Fruit fly (Drosophila melanogaster) whole organism, embryonic: ENCODE measurements around the gene vib.
A peak's percentile ranks its signal among the peaks of the same experiment; 100 is the strongest.

Source experiments
- Bdp1 ChIP-seq: fragments of 200-800 bp; sonication (Bioruptor generic); optimal IDR thresholded peaks from 3 replicates; lab custom pipeline; 2016; ENCODE audit warnings: missing biosample characterization, missing genetic modification characterization
- Bgb ChIP-seq: fragments of 200-800 bp; sonication (Bioruptor generic); IDR thresholded peaks from 2 replicates; pipeline ENCODE4 v1.3.6; 2022; ENCODE audit warnings: missing biosample characterization, missing genetic modification characterization; ENCODE audit not compliant: partially characterized antibody
- CG10543 ChIP-seq: fragments of 200-800 bp; sonication (Bioruptor generic); optimal IDR thresholded peaks from 3 replicates; lab custom pipeline; 2017; ENCODE audit warnings: missing biosample characterization, mild to moderate bottlenecking, missing genetic modification characterization, moderate library complexity
- CG13775 ChIP-seq: fragments of 200-800 bp; sonication (Bioruptor generic); optimal IDR thresholded peaks from 3 replicates; lab custom pipeline; 2017; ENCODE audit warnings: missing biosample characterization, mild to moderate bottlenecking, missing genetic modification characterization
- CG17912 ChIP-seq: fragments of 200-800 bp; sonication (Bioruptor generic); optimal IDR thresholded peaks from 2 replicates; lab custom pipeline; 2018; ENCODE audit warnings: missing biosample characterization, mild to moderate bottlenecking, missing genetic modification characterization
- CG18764 ChIP-seq: fragments of 200-800 bp; sonication (Bioruptor generic); optimal IDR thresholded peaks from 3 replicates; lab custom pipeline; 2016; ENCODE audit warnings: missing biosample characterization, missing genetic modification characterization
- CG30020 ChIP-seq: fragments of 200-800 bp; optimal IDR thresholded peaks from 2 replicates; lab custom pipeline; 2019; ENCODE audit warnings: missing biosample characterization, mild to moderate bottlenecking, missing genetic modification characterization, moderate library complexity
- CG30431 ChIP-seq: fragments of 200-800 bp; sonication (Bioruptor generic); optimal IDR thresholded peaks from 2 replicates; lab custom pipeline; 2017; ENCODE audit warnings: missing biosample characterization, missing genetic modification characterization
- CG3065 ChIP-seq: fragments of 200-800 bp; sonication (Bioruptor generic); optimal IDR thresholded peaks from 2 replicates; lab custom pipeline; 2016; ENCODE audit warnings: missing biosample characterization, missing genetic modification characterization
- CG4707 ChIP-seq: fragments of 200-800 bp; sonication (Bioruptor generic); optimal IDR thresholded peaks from 2 replicates; lab custom pipeline; 2018; ENCODE audit warnings: missing biosample characterization, mild to moderate bottlenecking, missing genetic modification characterization, moderate library complexity
- CG5180 ChIP-seq: fragments of 200-800 bp; sonication (Bioruptor generic); optimal IDR thresholded peaks from 3 replicates; lab custom pipeline; 2017; ENCODE audit warnings: missing biosample characterization, missing genetic modification characterization, mild to moderate bottlenecking, moderate library complexity, missing genetic modification reagents
- CG6254 ChIP-seq: fragments of 200-800 bp; sonication (Bioruptor generic); optimal IDR thresholded peaks from 3 replicates; lab custom pipeline; 2017; ENCODE audit warnings: mild to moderate bottlenecking, missing biosample characterization, missing genetic modification reagents, missing genetic modification characterization
- CG7745 ChIP-seq: fragments of 200-800 bp; sonication (Bioruptor generic); optimal IDR thresholded peaks from 2 replicates; lab custom pipeline; 2018; ENCODE audit warnings: missing biosample characterization, mild to moderate bottlenecking, missing genetic modification characterization, moderate library complexity
- CG7839 ChIP-seq: fragments of 200-800 bp; sonication (Bioruptor generic); optimal IDR thresholded peaks from 3 replicates; lab custom pipeline; 2018; ENCODE audit warnings: missing biosample characterization, mild to moderate bottlenecking, missing genetic modification characterization, moderate library complexity
- CG7987 ChIP-seq: fragments of 200-800 bp; sonication (Bioruptor generic); optimal IDR thresholded peaks from 2 replicates; lab custom pipeline; 2018; ENCODE audit warnings: missing biosample characterization, mild to moderate bottlenecking, missing genetic modification characterization, moderate library complexity
- CTCF ChIP-seq: fragments of 200-800 bp; sonication (Bioruptor generic); optimal IDR thresholded peaks from 2 replicates; lab custom pipeline; 2017; ENCODE audit warnings: missing biosample characterization, mild to moderate bottlenecking, missing genetic modification characterization, moderate library complexity
- D ChIP-seq, 2 experiments: fragments of 200-800 bp in 1 of 2; fragments of >200 bp in 1 of 2; sonication (Bioruptor generic) in 1 of 2; optimal IDR thresholded peaks; 2 replicates in 1 of 2; 3 replicates in 1 of 2; lab custom pipeline; 2017; ENCODE audit warnings: mild to moderate bottlenecking in 1 of 2, missing biosample characterization in 1 of 2, missing genetic modification characterization in 1 of 2, missing genetic modification reagents in 1 of 2
- Dbx ChIP-seq: fragments of 200-800 bp; sonication (Bioruptor generic); IDR thresholded peaks from 3 replicates; pipeline ENCODE4 v1.3.6; 2022; ENCODE audit warnings: missing biosample characterization, missing genetic modification characterization
- Doc3 ChIP-seq: fragments of 200-800 bp; sonication (Bioruptor generic); IDR thresholded peaks from 3 replicates; pipeline ENCODE4 v1.3.6; 2022; ENCODE audit warnings: missing biosample characterization, missing genetic modification characterization; ENCODE audit not compliant: partially characterized antibody
- Drgx ChIP-seq: fragments of 200-800 bp; sonication (Bioruptor generic); IDR thresholded peaks from 2 replicates; pipeline ENCODE4 v1.3.6; 2022; ENCODE audit warnings: missing biosample characterization, missing genetic modification characterization
- H15 ChIP-seq: fragments of 200-800 bp; sonication (Bioruptor generic); IDR thresholded peaks from 3 replicates; pipeline ENCODE4 v1.3.6; 2022; ENCODE audit warnings: missing biosample characterization, missing genetic modification characterization
- Hmr ChIP-seq: fragments of 200-800 bp; sonication (Bioruptor generic); optimal IDR thresholded peaks from 3 replicates; lab custom pipeline; 2017; ENCODE audit warnings: mild to moderate bottlenecking, missing biosample characterization, missing genetic modification reagents, missing genetic modification characterization
- Hr78 ChIP-seq, 2 experiments: fragments of 200-800 bp in 1 of 2; fragments of >200 bp in 1 of 2; sonication (Bioruptor generic) in 1 of 2; optimal IDR thresholded peaks; 2 replicates each; lab custom pipeline; 2017 to 2019; ENCODE audit warnings: missing biosample characterization in 2 of 2, missing genetic modification characterization in 2 of 2, mild to moderate bottlenecking in 1 of 2, moderate library complexity in 1 of 2
- Mes4 ChIP-seq: fragments of 200-800 bp; sonication (Bioruptor generic); optimal IDR thresholded peaks from 2 replicates; lab custom pipeline; 2016; ENCODE audit warnings: missing biosample characterization, missing genetic modification characterization
- NC2β ChIP-seq: fragments of 200-800 bp; sonication (Bioruptor generic); optimal IDR thresholded peaks from 2 replicates; lab custom pipeline; 2016; ENCODE audit warnings: missing biosample characterization, missing genetic modification characterization
- Poxn ChIP-seq: fragments of 200-800 bp; sonication (Bioruptor generic); IDR thresholded peaks from 2 replicates; pipeline ENCODE4 v1.3.6; 2022; ENCODE audit warnings: missing biosample characterization, missing genetic modification characterization
- Sin3A ChIP-seq: fragments of >200 bp; optimal IDR thresholded peaks from 2 replicates; lab custom pipeline; 2018
- Stat92E ChIP-seq, 3 experiments: fragments of >200 bp in 2 of 3; fragments of 200-800 bp in 1 of 3; sonication (Bioruptor generic) in 1 of 3; optimal IDR thresholded peaks; 2 replicates each; lab custom pipeline; 2017 to 2019; ENCODE audit warnings: missing biosample characterization in 3 of 3, missing genetic modification characterization in 3 of 3, mild to moderate bottlenecking in 1 of 3, moderate library complexity in 1 of 3
- Vsx1 ChIP-seq: fragments of 200-800 bp; sonication (Bioruptor generic); optimal IDR thresholded peaks from 2 replicates; lab custom pipeline; 2017; ENCODE audit warnings: missing biosample characterization, mild to moderate bottlenecking, missing genetic modification characterization, missing genetic modification reagents
- amos ChIP-seq: fragments of 200-800 bp; sonication (Bioruptor generic); IDR thresholded peaks from 2 replicates; pipeline ENCODE4 v1.3.6; 2022; ENCODE audit warnings: missing biosample characterization, missing genetic modification characterization; ENCODE audit not compliant: partially characterized antibody
- bowl ChIP-seq: fragments of 200-800 bp; sonication (Bioruptor generic); IDR thresholded peaks from 2 replicates; pipeline ENCODE4 v1.3.6; 2022; ENCODE audit warnings: missing biosample characterization, missing genetic modification characterization
- br ChIP-seq: fragments of >200 bp; optimal IDR thresholded peaks from 2 replicates; lab custom pipeline; 2017
- bsh ChIP-seq, 2 experiments: fragments of 200-800 bp; sonication (Bioruptor generic); optimal IDR thresholded peaks; 2 replicates each; lab custom pipeline; 2017 to 2018; ENCODE audit warnings: mild to moderate bottlenecking in 2 of 2, missing biosample characterization in 2 of 2, missing genetic modification characterization in 2 of 2, moderate library complexity in 1 of 2
- cato ChIP-seq: fragments of 200-800 bp; sonication (Bioruptor generic); optimal IDR thresholded peaks from 2 replicates; lab custom pipeline; 2016; ENCODE audit warnings: missing biosample characterization, missing genetic modification characterization, borderline replicate concordance
- caup ChIP-seq: fragments of 200-800 bp; sonication (Bioruptor generic); optimal IDR thresholded peaks from 3 replicates; lab custom pipeline; 2017; ENCODE audit warnings: missing biosample characterization, mild to moderate bottlenecking, missing genetic modification characterization, moderate library complexity; ENCODE audit not compliant: severe bottlenecking
- dm ChIP-seq: fragments of 200-800 bp; sonication (Bioruptor generic); optimal IDR thresholded peaks from 3 replicates; lab custom pipeline; 2016; ENCODE audit warnings: missing biosample characterization, missing genetic modification characterization
- dpn ChIP-seq, 2 experiments: fragments of 200-800 bp; sonication (Bioruptor generic); optimal IDR thresholded peaks; 3 replicates each; lab custom pipeline; 2016; ENCODE audit warnings: missing biosample characterization in 2 of 2, missing genetic modification characterization in 2 of 2
- gfzf ChIP-seq: fragments of 200-800 bp; sonication (Bioruptor generic); optimal IDR thresholded peaks from 2 replicates; lab custom pipeline; 2016; ENCODE audit warnings: missing biosample characterization, mild to moderate bottlenecking, missing genetic modification characterization, moderate library complexity
- hbn ChIP-seq: fragments of 200-800 bp; sonication (Bioruptor generic); IDR thresholded peaks from 2 replicates; pipeline ENCODE4 v1.3.6; 2022; ENCODE audit warnings: missing biosample characterization, missing genetic modification characterization; ENCODE audit not compliant: partially characterized antibody
- hth ChIP-seq: fragments of >200 bp; optimal IDR thresholded peaks from 2 replicates; lab custom pipeline; 2017; ENCODE audit warnings: inconsistent platforms
- ind ChIP-seq: fragments of 200-800 bp; sonication (Bioruptor generic); optimal IDR thresholded peaks from 3 replicates; lab custom pipeline; 2016; ENCODE audit warnings: missing biosample characterization, missing genetic modification characterization
- jing ChIP-seq: fragments of 200-800 bp; sonication (Bioruptor generic); optimal IDR thresholded peaks from 2 replicates; lab custom pipeline; 2018; ENCODE audit warnings: missing biosample characterization, mild to moderate bottlenecking, missing genetic modification characterization
- ken ChIP-seq: fragments of 200-800 bp; sonication (Bioruptor generic); IDR thresholded peaks from 3 replicates; pipeline ENCODE4 v1.3.6; 2022; ENCODE audit warnings: missing biosample characterization, missing genetic modification characterization
- repo ChIP-seq: fragments of 200-800 bp; sonication (Bioruptor generic); optimal IDR thresholded peaks from 2 replicates; lab custom pipeline; 2016; ENCODE audit warnings: missing biosample characterization, missing genetic modification characterization
- sc ChIP-seq, 3 experiments: fragments of >200 bp in 2 of 3; fragments of 200-800 bp in 1 of 3; sonication (Bioruptor generic) in 1 of 3; optimal IDR thresholded peaks; 2 replicates in 2 of 3; 3 replicates in 1 of 3; lab custom pipeline; 2017; ENCODE audit warnings: mild to moderate bottlenecking in 1 of 3, missing biosample characterization in 1 of 3, missing genetic modification characterization in 1 of 3, missing genetic modification reagents in 1 of 3
- tap ChIP-seq: fragments of 200-800 bp; optimal IDR thresholded peaks from 3 replicates; lab custom pipeline; 2019; ENCODE audit warnings: missing biosample characterization, mild to moderate bottlenecking, missing genetic modification characterization, moderate library complexity
- tna ChIP-seq: fragments of 200-800 bp; sonication (Bioruptor generic); IDR thresholded peaks from 2 replicates; pipeline ENCODE4 v1.3.6; 2022; ENCODE audit warnings: missing biosample characterization, missing genetic modification characterization; ENCODE audit not compliant: partially characterized antibody
- unc-4 ChIP-seq: fragments of 200-800 bp; sonication (Bioruptor generic); IDR thresholded peaks from 2 replicates; pipeline ENCODE4 v1.3.6; 2022; ENCODE audit warnings: missing biosample characterization, missing genetic modification characterization; ENCODE audit not compliant: partially characterized antibody
- wdn ChIP-seq: fragments of 200-800 bp; sonication (Bioruptor generic); IDR thresholded peaks from 2 replicates; pipeline ENCODE4 v1.3.6; 2022; ENCODE audit warnings: missing biosample characterization, missing genetic modification characterization
- zf30C ChIP-seq: fragments of 200-800 bp; sonication (Bioruptor generic); optimal IDR thresholded peaks from 3 replicates; lab custom pipeline; 2018; ENCODE audit warnings: missing biosample characterization, mild to moderate bottlenecking, missing genetic modification characterization

Gene vib

dm6 chr3R:19274028-19274427, 47.6 kb upstream of the vib start (continued):
- TF ChIP-seq NC2β (GFP tag; lab: Kevin White, UChicago) (no peak), zf30C (GFP tag; lab: Kevin White, UChicago) (no peak), Dbx (GFP tag; lab: Robert Waterston, UW) (no peak), amos (GFP tag; lab: Robert Waterston, UW) (no peak), CG18764 (no peak), H15 (GFP tag; lab: Robert Waterston, UW) (no peak), Poxn (no peak), Vsx1 (GFP tag; lab: Kevin White, UChicago) (no peak), hbn (GFP tag; lab: Robert Waterston, UW) (no peak), CG17912 (GFP tag; lab: Kevin White, UChicago) (no peak), CG7839 (tag; lab: Kevin White, UChicago) (peak; percentile 37), jing (GFP tag; lab: Kevin White, UChicago) (no peak), hth (lab: Kevin White, UChicago) (no peak), CG13775 (peak; percentile 10), Doc3 (GFP tag; lab: Robert Waterston, UW) (no peak), tna (GFP tag; lab: Robert Waterston, UW) (no peak), Mes4 (GFP tag; lab: Kevin White, UChicago) (no peak), Hr78 (GFP tag; optimal IDR thresholded peaks at IDR 0.05; lab: Kevin White, UChicago) (no peak), CG6254 (peak; percentile 8), ken (GFP tag; lab: Robert Waterston, UW) (no peak), sc (optimal IDR thresholded peaks at IDR 0.05; lab: Kevin White, UChicago) (no peak), sc (GFP tag; optimal IDR thresholded peaks at IDR 0.05; lab: Kevin White, UChicago) (peak; percentile 15), Bgb (no peak), dpn (GFP tag; optimal IDR thresholded peaks at IDR 0.05; lab: Kevin White, UChicago) (no peak), br (no peak), Stat92E (GFP tag; optimal IDR thresholded peaks at IDR 0.05; lab: Kevin White, UChicago) (no peak), wdn (GFP tag; lab: Robert Waterston, UW) (no peak), ind (no peak), Sin3A (lab: Kevin White, UChicago) (no peak), gfzf (GFP tag; lab: Kevin White, UChicago) (no peak), bowl (GFP tag; lab: Robert Waterston, UW) (no peak), CG5180 (GFP tag; lab: Kevin White, UChicago) (no peak), caup (GFP tag; lab: Kevin White, UChicago) (no peak), Bdp1 (GFP tag; lab: Kevin White, UChicago) (no peak), CG30020 (tag; lab: Kevin White, UChicago) (no peak), Drgx (GFP tag; lab: Robert Waterston, UW) (peak; percentile 67), cato (GFP tag; lab: Kevin White, UChicago) (no peak), unc-4 (GFP tag; lab: Robert Waterston, UW) (no peak), CG10543 (GFP tag; lab: Kevin White, UChicago) (no peak), CG7745 (tag; lab: Kevin White, UChicago) (no peak), CTCF (GFP tag; lab: Kevin White, UChicago) (no peak), D (optimal IDR thresholded peaks at IDR 0.05; lab: Kevin White, UChicago) (no peak), D (GFP tag; optimal IDR thresholded peaks at IDR 0.05; lab: Kevin White, UChicago) (peak; percentile 14), CG7987 (no peak), bsh (GFP tag; optimal IDR thresholded peaks at IDR 0.05; lab: Kevin White, UChicago) (peak; percentile 56 to 59), dm (GFP tag; lab: Kevin White, UChicago) (no peak), CG4707 (no peak), tap (no peak), repo (GFP tag; lab: Kevin White, UChicago) (no peak), CG3065 (no peak), CG30431 (GFP tag; lab: Kevin White, UChicago) (no peak), Hmr (GFP tag; lab: Kevin White, UChicago) (no peak)
